Fruit fly (Drosophila melanogaster) whole organism, wandering third instar larva: ENCODE data around the gene Polr2I.

ENCODE experiments used
- Dfd ChIP-seq: fragments of >200 bp; optimal IDR thresholded peaks from 2 replicates; lab custom pipeline; 2017; ENCODE audit warnings: missing biosample characterization, missing genetic modification characterization
- Hr78 ChIP-seq: fragments of >200 bp; optimal IDR thresholded peaks from 2 replicates; lab custom pipeline; 2017; ENCODE audit warnings: missing biosample characterization, missing genetic modification characterization
- Hr83 ChIP-seq: fragments of 200-300 bp; sonication (Bioruptor generic); optimal IDR thresholded peaks from 2 replicates; lab custom pipeline; 2016; ENCODE audit warnings: missing biosample characterization, mild to moderate bottlenecking, missing genetic modification characterization, moderate library complexity; ENCODE audit not compliant: poor library complexity, severe bottlenecking
- Jra ChIP-seq: sonication (Bioruptor generic); optimal IDR thresholded peaks from 2 replicates; lab custom pipeline; 2016; ENCODE audit warnings: missing biosample characterization, missing genetic modification characterization
- Myc ChIP-seq: fragments of >200 bp; optimal IDR thresholded peaks from 2 replicates; lab custom pipeline; 2017
- dsf ChIP-seq: sonication (Bioruptor generic); optimal IDR thresholded peaks from 2 replicates; lab custom pipeline; 2016; ENCODE audit warnings: missing biosample characterization, missing genetic modification characterization, borderline replicate concordance
- pan ChIP-seq: fragments of >200 bp; optimal IDR thresholded peaks from 2 replicates; lab custom pipeline; 2017
- sage ChIP-seq: fragments of 200-800 bp; sonication (Bioruptor generic); optimal IDR thresholded peaks from 2 replicates; lab custom pipeline; 2016; ENCODE audit warnings: missing biosample characterization, mild to moderate bottlenecking, missing genetic modification characterization
- sv ChIP-seq: fragments of 200-800 bp; sonication (Bioruptor generic); optimal IDR thresholded peaks from 3 replicates; lab custom pipeline; 2016; ENCODE audit warnings: missing biosample characterization, missing genetic modification characterization
- woc ChIP-seq: sonication (Bioruptor generic); optimal IDR thresholded peaks from 2 replicates; lab custom pipeline; 2016; ENCODE audit warnings: missing biosample characterization, mild to moderate bottlenecking, missing genetic modification characterization

dm6 chr3R:14296126-14296525 lies 12.8 kb upstream of the Polr2I start:
- TF ChIP-seq Jra (GFP tag; lab: Kevin White, UChicago) (no peak), dsf (GFP tag; lab: Kevin White, UChicago) (no peak), Hr78 (GFP tag; lab: Kevin White, UChicago) (no peak), Myc (no peak), sage (no peak), Hr83 (GFP tag; lab: Kevin White, UChicago) (no peak), pan (lab: Kevin White, UChicago) (no peak), woc (GFP tag; lab: Kevin White, UChicago) (no peak), sv (GFP tag; lab: Kevin White, UChicago) (no peak), Dfd (GFP tag; lab: Kevin White, UChicago) (no peak)
